Worm (Caenorhabditis elegans) whole organism, mixed stage, embryonic: ENCODE data around the gene W05H5.1.

Source experiments
- mep-1 ChIP-seq: fragments of 150-350 bp; optimal IDR thresholded peaks from 2 replicates; lab custom pipeline; 2017; ENCODE audit warnings: missing biosample characterization, missing genetic modification reagents, missing genetic modification characterization, inconsistent platforms
- nhr-12 ChIP-seq: fragments of 150-350 bp; optimal IDR thresholded peaks from 2 replicates; lab custom pipeline; 2014; ENCODE audit warnings: missing biosample characterization, missing genetic modification characterization
- ztf-11 ChIP-seq: fragments of 150-350 bp; optimal IDR thresholded peaks from 2 replicates; lab custom pipeline; 2014; ENCODE audit warnings: missing biosample characterization, missing genetic modification characterization

ce11 chrII:12449849-12450248, 5.3 kb upstream of the W05H5.1 start, which contains the start of gene sre-34:
- TF ChIP-seq ztf-11 (tag; lab: Kevin White, UChicago), result no peak
- no peak for TF ChIP-seq nhr-12 (tag; lab: Kevin White, UChicago)
- no peak for TF ChIP-seq mep-1 (tag; lab: Kevin White, UChicago)
